Fruit fly (Drosophila melanogaster) whole organism, embryonic: ENCODE results near the gene CG32333.

Experiments used
- Atf6 ChIP-seq: fragments of 200-800 bp; sonication (Bioruptor generic); IDR thresholded peaks from 2 replicates; pipeline ENCODE4 v1.3.6; 2022; ENCODE audit warnings: missing biosample characterization, missing genetic modification characterization
- Awh ChIP-seq: fragments of 200-800 bp; sonication (Bioruptor generic); IDR thresholded peaks from 2 replicates; pipeline ENCODE4, ENCODE4 v1.3.6; 2022; ENCODE audit warnings: missing biosample characterization, missing genetic modification characterization
- BEAF-32 ChIP-seq: fragments of 200-800 bp; sonication (Bioruptor generic); optimal IDR thresholded peaks from 3 replicates; lab custom pipeline; 2017; ENCODE audit warnings: missing biosample characterization, missing genetic modification characterization, mild to moderate bottlenecking, moderate library complexity, missing genetic modification reagents
- CG10654 ChIP-seq: fragments of 200-800 bp; sonication (Bioruptor generic); optimal IDR thresholded peaks from 2 replicates; lab custom pipeline; 2016; ENCODE audit warnings: missing biosample characterization, missing genetic modification characterization
- CG11247 ChIP-seq: fragments of 200-800 bp; sonication (Bioruptor generic); IDR thresholded peaks from 2 replicates; pipeline ENCODE4 v1.3.6; 2022; ENCODE audit warnings: missing biosample characterization, missing genetic modification characterization
- CG12071 ChIP-seq: fragments of 200-800 bp; sonication (Bioruptor generic); optimal IDR thresholded peaks from 3 replicates; lab custom pipeline; 2018; ENCODE audit warnings: missing biosample characterization, mild to moderate bottlenecking, missing genetic modification characterization
- CG12659 ChIP-seq: fragments of 200-800 bp; sonication (Bioruptor generic); optimal IDR thresholded peaks from 3 replicates; lab custom pipeline; 2017; ENCODE audit warnings: mild to moderate bottlenecking, missing biosample characterization, missing genetic modification reagents, missing genetic modification characterization
- CG15514 ChIP-seq: fragments of 200-800 bp; sonication (Bioruptor generic); optimal IDR thresholded peaks from 3 replicates; lab custom pipeline; 2017; ENCODE audit warnings: missing biosample characterization, missing genetic modification characterization, mild to moderate bottlenecking, moderate library complexity, missing genetic modification reagents
- CG3163 ChIP-seq: fragments of 200-800 bp; sonication (Bioruptor generic); optimal IDR thresholded peaks from 3 replicates; lab custom pipeline; 2016; ENCODE audit warnings: missing biosample characterization, missing genetic modification characterization
- CG3281 ChIP-seq: fragments of 200-800 bp; sonication (Bioruptor generic); optimal IDR thresholded peaks from 3 replicates; lab custom pipeline; 2017; ENCODE audit warnings: missing biosample characterization, mild to moderate bottlenecking, missing genetic modification characterization
- CG33213 ChIP-seq: fragments of 200-800 bp; sonication (Bioruptor generic); optimal IDR thresholded peaks from 3 replicates; lab custom pipeline; 2016; ENCODE audit warnings: missing biosample characterization, missing genetic modification characterization
- CG34422 ChIP-seq: fragments of 200-800 bp; sonication (Bioruptor generic); IDR thresholded peaks from 3 replicates; pipeline ENCODE4 v1.3.6; 2022; ENCODE audit warnings: missing biosample characterization, missing genetic modification characterization
- CG3995 ChIP-seq: fragments of 200-800 bp; sonication (Bioruptor generic); optimal IDR thresholded peaks from 3 replicates; lab custom pipeline; 2016; ENCODE audit warnings: missing biosample characterization, missing genetic modification characterization
- CG42726 ChIP-seq: fragments of 200-800 bp; sonication (Bioruptor generic); IDR thresholded peaks from 2 replicates; pipeline ENCODE4 v1.3.6; 2022; ENCODE audit warnings: missing biosample characterization, missing genetic modification characterization; ENCODE audit not compliant: partially characterized antibody
- CG4360 ChIP-seq: fragments of 200-800 bp; sonication (Bioruptor generic); IDR thresholded peaks from 2 replicates; pipeline ENCODE4 v1.3.6; 2022; ENCODE audit warnings: missing biosample characterization, missing genetic modification characterization
- CG6791 ChIP-seq: fragments of 200-800 bp; sonication (Bioruptor generic); IDR thresholded peaks from 3 replicates; pipeline ENCODE4 v1.3.6; 2022; ENCODE audit warnings: missing biosample characterization, missing genetic modification characterization; ENCODE audit not compliant: partially characterized antibody
- CG6813 ChIP-seq: fragments of 200-800 bp; sonication (Bioruptor generic); optimal IDR thresholded peaks from 2 replicates; lab custom pipeline; 2017; ENCODE audit warnings: missing biosample characterization, missing genetic modification characterization, mild to moderate bottlenecking, moderate library complexity, missing genetic modification reagents
- CG6854 ChIP-seq: fragments of 200-800 bp; sonication (Bioruptor generic); optimal IDR thresholded peaks from 3 replicates; lab custom pipeline; 2017; ENCODE audit warnings: missing biosample characterization, mild to moderate bottlenecking, missing genetic modification characterization
- CG7987 ChIP-seq: fragments of 200-800 bp; sonication (Bioruptor generic); optimal IDR thresholded peaks from 2 replicates; lab custom pipeline; 2018; ENCODE audit warnings: missing biosample characterization, mild to moderate bottlenecking, missing genetic modification characterization, moderate library complexity
- CG8290 ChIP-seq, 3 experiments: fragments of 200-800 bp; sonication (Bioruptor generic); optimal IDR thresholded peaks; 2 replicates each; lab custom pipeline; 2016 to 2019; ENCODE audit warnings: missing biosample characterization in 3 of 3, missing genetic modification characterization in 3 of 3, mild to moderate bottlenecking in 2 of 3, moderate library complexity in 1 of 3
- CG8924 ChIP-seq: fragments of 200-800 bp; optimal IDR thresholded peaks from 3 replicates; lab custom pipeline; 2019; ENCODE audit warnings: missing biosample characterization, mild to moderate bottlenecking, missing genetic modification characterization, moderate library complexity
- CG9932 ChIP-seq: fragments of 200-800 bp; sonication (Bioruptor generic); IDR thresholded peaks from 2 replicates; pipeline ENCODE4 v1.3.6; 2022; ENCODE audit warnings: missing biosample characterization, missing genetic modification characterization
- Dll ChIP-seq: fragments of 200-800 bp; sonication (Bioruptor generic); IDR thresholded peaks from 4 replicates; pipeline ENCODE4 v1.3.6; 2022; ENCODE audit warnings: missing biosample characterization, missing genetic modification characterization; ENCODE audit not compliant: partially characterized antibody
- Dp ChIP-seq: fragments of 200-800 bp; sonication (Bioruptor generic); optimal IDR thresholded peaks from 2 replicates; lab custom pipeline; 2018; ENCODE audit warnings: missing biosample characterization, mild to moderate bottlenecking, missing genetic modification characterization, moderate library complexity
- HLH3B ChIP-seq: fragments of 200-800 bp; sonication (Bioruptor generic); IDR thresholded peaks from 2 replicates; pipeline ENCODE4 v1.3.6; 2022; ENCODE audit warnings: missing biosample characterization, missing genetic modification characterization
- HmgZ ChIP-seq: fragments of 200-800 bp; sonication (Bioruptor generic); optimal IDR thresholded peaks from 2 replicates; lab custom pipeline; 2018; ENCODE audit warnings: missing biosample characterization, mild to moderate bottlenecking, missing genetic modification characterization
- Jarid2 ChIP-seq: fragments of 200-800 bp; sonication (Bioruptor generic); optimal IDR thresholded peaks from 3 replicates; lab custom pipeline; 2017; ENCODE audit warnings: mild to moderate bottlenecking, missing biosample characterization, missing genetic modification reagents, missing genetic modification characterization
- MBD-R2 ChIP-seq: fragments of 200-800 bp; sonication (Bioruptor generic); IDR thresholded peaks from 2 replicates; pipeline ENCODE4 v1.3.6; 2022; ENCODE audit warnings: missing biosample characterization, missing genetic modification characterization
- MESR4 ChIP-seq: fragments of 200-800 bp; sonication (Bioruptor generic); optimal IDR thresholded peaks from 2 replicates; lab custom pipeline; 2018; ENCODE audit warnings: missing biosample characterization, mild to moderate bottlenecking, missing genetic modification characterization, moderate library complexity
- Mes4 ChIP-seq: fragments of 200-800 bp; sonication (Bioruptor generic); optimal IDR thresholded peaks from 2 replicates; lab custom pipeline; 2016; ENCODE audit warnings: missing biosample characterization, missing genetic modification characterization
- Sry-β ChIP-seq: fragments of 200-800 bp; sonication (Bioruptor generic); optimal IDR thresholded peaks from 2 replicates; lab custom pipeline; 2018; ENCODE audit warnings: missing biosample characterization, mild to moderate bottlenecking, missing genetic modification characterization, moderate library complexity
- Sry-δ ChIP-seq: fragments of 200-800 bp; sonication (Bioruptor generic); optimal IDR thresholded peaks from 2 replicates; lab custom pipeline; 2016; ENCODE audit warnings: missing biosample characterization, missing genetic modification characterization
- YL-1 ChIP-seq: fragments of 200-800 bp; sonication (Bioruptor generic); optimal IDR thresholded peaks from 3 replicates; lab custom pipeline; 2017; ENCODE audit warnings: missing biosample characterization, mild to moderate bottlenecking, missing genetic modification characterization
- da ChIP-seq: fragments of 200-800 bp; sonication (Bioruptor generic); optimal IDR thresholded peaks from 2 replicates; lab custom pipeline; 2016; ENCODE audit warnings: missing biosample characterization, missing genetic modification characterization
- dati ChIP-seq: fragments of 200-800 bp; sonication (Bioruptor generic); IDR thresholded peaks from 2 replicates; pipeline ENCODE4 v1.3.6; 2022; ENCODE audit warnings: missing biosample characterization, missing genetic modification characterization
- hth ChIP-seq: fragments of >200 bp; optimal IDR thresholded peaks from 2 replicates; lab custom pipeline; 2017; ENCODE audit warnings: inconsistent platforms
- mirr ChIP-seq: fragments of 200-800 bp; sonication (Bioruptor generic); optimal IDR thresholded peaks from 3 replicates; lab custom pipeline; 2018; ENCODE audit warnings: missing biosample characterization, mild to moderate bottlenecking, missing genetic modification characterization
- nom ChIP-seq: fragments of 200-800 bp; sonication (Bioruptor generic); optimal IDR thresholded peaks from 2 replicates; lab custom pipeline; 2017; ENCODE audit warnings: missing biosample characterization, missing genetic modification characterization, mild to moderate bottlenecking, moderate library complexity, missing genetic modification reagents
- phol ChIP-seq: fragments of 200-800 bp; sonication (Bioruptor generic); optimal IDR thresholded peaks from 3 replicates; lab custom pipeline; 2018; ENCODE audit warnings: missing biosample characterization, mild to moderate bottlenecking, missing genetic modification characterization, moderate library complexity
- prd ChIP-seq, 3 experiments: fragments of >200 bp in 2 of 3; fragments of 200-800 bp in 1 of 3; sonication (Bioruptor generic) in 1 of 3; optimal IDR thresholded peaks in 2 of 3; IDR thresholded peaks in 1 of 3; 2 replicates in 2 of 3; 3 replicates in 1 of 3; pipeline versions ENCODE4 v1.3.6 to Lab custom; 2017 to 2022; ENCODE audit warnings: missing biosample characterization in 1 of 3, missing genetic modification characterization in 1 of 3
- repo ChIP-seq: fragments of 200-800 bp; sonication (Bioruptor generic); optimal IDR thresholded peaks from 2 replicates; lab custom pipeline; 2016; ENCODE audit warnings: missing biosample characterization, missing genetic modification characterization
- rib ChIP-seq: fragments of 200-800 bp; sonication (Bioruptor generic); IDR thresholded peaks from 2 replicates; pipeline ENCODE4 v1.3.6; 2022; ENCODE audit warnings: missing biosample characterization, missing genetic modification characterization
- sens ChIP-seq: fragments of 200-800 bp; sonication (Bioruptor generic); peaks from one replicate; lab custom pipeline; 2016; ENCODE audit warnings: missing biosample characterization, missing genetic modification characterization
- ssp ChIP-seq: fragments of 200-800 bp; sonication (Bioruptor generic); IDR thresholded peaks from 2 replicates; pipeline ENCODE4 v1.3.6; 2022; ENCODE audit warnings: missing biosample characterization, missing genetic modification characterization
- sug ChIP-seq: fragments of 200-800 bp; optimal IDR thresholded peaks from 2 replicates; lab custom pipeline; 2019; ENCODE audit warnings: missing biosample characterization, mild to moderate bottlenecking, missing genetic modification characterization, moderate library complexity
- tll ChIP-seq, 2 experiments: fragments of 200-800 bp in 1 of 2; fragments of >200 bp in 1 of 2; sonication (Bioruptor generic) in 1 of 2; optimal IDR thresholded peaks; 2 replicates each; lab custom pipeline; 2017 to 2019; ENCODE audit warnings: missing biosample characterization in 2 of 2, missing genetic modification characterization in 2 of 2, mild to moderate bottlenecking in 1 of 2, moderate library complexity in 1 of 2
- toy ChIP-seq: fragments of 200-800 bp; sonication (Bioruptor generic); IDR thresholded peaks from 2 replicates; pipeline ENCODE4 v1.3.6; 2022; ENCODE audit warnings: missing biosample characterization, missing genetic modification characterization
- unpg ChIP-seq: fragments of 200-800 bp; sonication (Bioruptor generic); optimal IDR thresholded peaks from 3 replicates; lab custom pipeline; 2018; ENCODE audit warnings: missing biosample characterization, mild to moderate bottlenecking, missing genetic modification characterization, moderate library complexity

The CG32333 gene

DNA sequence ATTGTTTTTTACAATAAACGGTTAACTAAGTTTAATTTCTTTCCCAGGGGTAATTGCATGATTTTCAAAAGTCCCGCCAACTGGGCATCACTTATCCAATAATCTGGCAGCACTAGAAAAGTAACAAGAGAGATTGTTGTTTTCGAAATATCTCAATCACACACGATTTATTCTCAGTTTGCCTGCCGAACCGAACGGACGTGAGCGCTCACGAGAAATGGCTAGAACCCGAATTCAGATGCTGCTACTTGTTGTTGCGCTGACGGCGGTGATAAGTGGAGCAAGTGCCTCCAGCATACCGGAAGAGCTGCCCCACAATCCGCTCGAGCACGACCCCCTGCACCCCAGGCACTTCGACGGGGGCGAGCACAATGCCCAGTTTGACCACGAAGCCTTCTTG lies 22.8 kb downstream of the CG32333 start, which contains the start of gene scf (continued):
- TF ChIP-seq sens: peak; percentile 70
- no peak for TF ChIP-seq dati (GFP tag; lab: Robert Waterston, UW)
- TF ChIP-seq hth (lab: Kevin White, UChicago): no peak
- TF ChIP-seq Dll (GFP tag; lab: Robert Waterston, UW): peak; percentile 58; the same call in 3 of the 4 replicates
- TF ChIP-seq CG15514 (GFP tag; lab: Kevin White, UChicago): peak; percentile 96
- no peak for TF ChIP-seq CG10654 (GFP tag; lab: Kevin White, UChicago)
- 0 out of 2 replicates have a peak, but pooled peaks have one; percentile 13 for TF ChIP-seq rib
- TF ChIP-seq Mes4: no peak
- peak; percentile 40 for TF ChIP-seq BEAF-32 (GFP tag; lab: Kevin White, UChicago)
- peak; percentile 15 for TF ChIP-seq CG8924 (tag; lab: Kevin White, UChicago)
- peak; percentile 31 for TF ChIP-seq mirr
- no peak for TF ChIP-seq da (GFP tag; lab: Kevin White, UChicago)
- TF ChIP-seq CG7987: peak; percentile 21
- peak; percentile 39 for TF ChIP-seq YL-1 (GFP tag; lab: Kevin White, UChicago)
- peak; percentile 36 for TF ChIP-seq CG9932
- TF ChIP-seq Jarid2: peak; percentile 80
- no peak for TF ChIP-seq CG6813 (GFP tag; lab: Kevin White, UChicago)
- TF ChIP-seq CG4360 (GFP tag; lab: Robert Waterston, UW): peak; percentile 53; the same call in 1 of the 2 replicates
- peak; percentile 27 for TF ChIP-seq MBD-R2
- TF ChIP-seq prd (optimal IDR thresholded peaks at IDR 0.05; lab: Kevin White, UChicago): no peak
- TF ChIP-seq prd (GFP tag; IDR thresholded peaks at IDR 0.05; lab: Robert Waterston, UW): 0 out of 3 replicates have a peak, but pooled peaks have one; percentile 32
- no peak for TF ChIP-seq CG8290 (GFP tag; optimal IDR thresholded peaks at IDR 0.05; lab: Kevin White, UChicago)
- peak in 1 of 2 experiments; percentile 62 for TF ChIP-seq CG8290 (tag; optimal IDR thresholded peaks at IDR 0.05; lab: Kevin White, UChicago)
- peak; percentile 73; the same call in 2 of the 3 replicates for TF ChIP-seq CG34422 (GFP tag; lab: Robert Waterston, UW)
- no peak for TF ChIP-seq CG6854
- no peak for TF ChIP-seq toy (GFP tag; lab: Robert Waterston, UW)
- TF ChIP-seq ssp (GFP tag; lab: Robert Waterston, UW): peak; percentile 55
- peak; percentile 44 for TF ChIP-seq Sry-δ (GFP tag; lab: Kevin White, UChicago)
- peak; percentile 17 for TF ChIP-seq CG12071
- 0 out of 2 replicates have a peak, but pooled peaks have one; percentile 48 for TF ChIP-seq CG42726 (GFP tag; lab: Robert Waterston, UW)
- TF ChIP-seq sug: peak; percentile 40
- peak; percentile 2 for TF ChIP-seq CG12659 (GFP tag; lab: Kevin White, UChicago)
- TF ChIP-seq phol (tag; lab: Kevin White, UChicago): peak; percentile 4
- 0 out of 3 replicates have a peak, but pooled peaks have one; percentile 27 for TF ChIP-seq CG6791
- TF ChIP-seq Sry-β (GFP tag; lab: Kevin White, UChicago): peak; percentile 88
- TF ChIP-seq unpg (GFP tag; lab: Kevin White, UChicago): no peak
- TF ChIP-seq MESR4 (GFP tag; lab: Kevin White, UChicago): peak; percentile 64
- 0 out of 2 replicates have a peak, but pooled peaks have one; percentile 30 for TF ChIP-seq Awh (GFP tag; lab: Robert Waterston, UW)
- TF ChIP-seq repo (GFP tag; lab: Kevin White, UChicago): peak; percentile 18
- peak; percentile 91 for TF ChIP-seq Dp (GFP tag; lab: Kevin White, UChicago)
- TF ChIP-seq CG11247 (GFP tag; lab: Robert Waterston, UW): 0 out of 2 replicates have a peak, but pooled peaks have one; percentile 15
- peak; percentile 13 for TF ChIP-seq CG33213 (GFP tag; lab: Kevin White, UChicago)
- TF ChIP-seq CG3281: peak; percentile 13
- TF ChIP-seq tll (GFP tag; optimal IDR thresholded peaks at IDR 0.05; lab: Kevin White, UChicago): no peak
- peak; percentile 38 for TF ChIP-seq nom (GFP tag; lab: Kevin White, UChicago)
- peak; percentile 37 for TF ChIP-seq CG3163 (GFP tag; lab: Kevin White, UChicago)
- TF ChIP-seq CG3995 (GFP tag; lab: Kevin White, UChicago): peak; percentile 78
- TF ChIP-seq HLH3B: no peak
- 0 out of 2 replicates have a peak, but pooled peaks have one; percentile 24 for TF ChIP-seq Atf6 (GFP tag; lab: Robert Waterston, UW)
- TF ChIP-seq HmgZ: peak; percentile 26
